Worm (Caenorhabditis elegans): ENCODE results near the gene srt-4.

srt-4 gene

ce11 chrV:2600543-2600942 lies 22.8 kb downstream of the srt-4 start (continued):
- TF ChIP-seq dmd-9 (GFP tag; IDR thresholded peaks at IDR 0.05) (peak; percentile 69), dpl-1 (GFP tag; optimal IDR thresholded peaks at IDR 0.05) (peak; percentile 94), daf-8 (GFP tag; IDR thresholded peaks at IDR 0.05) (no peak), nhr-111 (GFP tag; optimal IDR thresholded peaks at IDR 0.05) (no peak), aha-1 (tag) (peak; percentile 55), ZK546.5 (tag; optimal IDR thresholded peaks at IDR 0.05) (no peak), tag-97 (GFP tag; IDR thresholded peaks at IDR 0.05) (0 out of 2 replicates have a peak, but pooled peaks have one; percentile 59), dmd-6 (GFP tag; IDR thresholded peaks at IDR 0.05) (peak; percentile 92), rbr-2 (tag; optimal IDR thresholded peaks at IDR 0.05) (peak; percentile 90), mxl-3 (GFP tag; optimal IDR thresholded peaks at IDR 0.05) (peak; percentile 8), ceh-32 (tag; optimal IDR thresholded peaks at IDR 0.05; ENCODE audit: poor library complexity) (no peak), Y105C5A.15 (GFP tag; IDR thresholded peaks at IDR 0.05) (no peak), ces-1 (GFP tag; optimal IDR thresholded peaks at IDR 0.05) (no peak), zfp-2 (tag; optimal IDR thresholded peaks at IDR 0.05) (peak; percentile 62), fos-1 (tag; optimal IDR thresholded peaks at IDR 0.05) (no peak), skn-1 (tag; optimal IDR thresholded peaks at IDR 0.05) (no peak), egl-27 (tag; optimal IDR thresholded peaks at IDR 0.05) (no peak), nhr-6 (tag; optimal IDR thresholded peaks at IDR 0.05) (peak; percentile 27), pha-4 (GFP tag; IDR thresholded peaks at IDR 0.05) (peak; percentile 93), pha-4 (tag; optimal IDR thresholded peaks at IDR 0.05) (peak; percentile 16), saeg-2 (GFP tag; IDR thresholded peaks at IDR 0.05) (peak; percentile 79), zfp-3 (GFP tag; conservative IDR thresholded peaks at IDR 0.05) (peak; percentile 89), unc-62 (GFP tag; optimal IDR thresholded peaks at IDR 0.05 in 1 of 2) (peak in 1 of 2 experiments; percentile 98), unc-62 (tag; optimal IDR thresholded peaks at IDR 0.05) (no peak), zip-11 (GFP tag; IDR thresholded peaks at IDR 0.05) (no peak), ZK337.2 (GFP tag; IDR thresholded peaks at IDR 0.05) (peak; percentile 72), F44E2.7 (GFP tag; IDR thresholded peaks at IDR 0.05) (no peak), Y5F2A.4 (GFP tag; optimal IDR thresholded peaks at IDR 0.05) (no peak), nhr-41 (GFP tag; IDR thresholded peaks at IDR 0.05) (no peak), nhr-10 (tag; optimal IDR thresholded peaks at IDR 0.05) (no peak), pqm-1 (tag; optimal IDR thresholded peaks at IDR 0.05) (no peak), egl-43 (GFP tag; IDR thresholded peaks at IDR 0.05) (peak; percentile 86)

ce11 chrV:2601817-2602216 lies 24.1 kb downstream of the srt-4 start:
- TF ChIP-seq lin-38 (GFP tag; IDR thresholded peaks at IDR 0.05) (peak; percentile 35; the same call in 1 of the 2 replicates), nhr-6 (tag; optimal IDR thresholded peaks at IDR 0.05) (no peak), ztf-7 (tag; optimal IDR thresholded peaks at IDR 0.05) (no peak), set-16 (GFP tag; IDR thresholded peaks at IDR 0.05) (no peak), Y75B8A.6 (GFP tag; IDR thresholded peaks at IDR 0.05) (0 out of 2 replicates have a peak, but pooled peaks have one; percentile 46), Y48G9A.11 (GFP tag; IDR thresholded peaks at IDR 0.05) (peak; percentile 61; the same call in 1 of the 2 replicates), hif-1 (tag; optimal IDR thresholded peaks at IDR 0.05) (no peak), F26F4.8 (GFP tag; conservative IDR thresholded peaks at IDR 0.05) (no peak)

DNA sequence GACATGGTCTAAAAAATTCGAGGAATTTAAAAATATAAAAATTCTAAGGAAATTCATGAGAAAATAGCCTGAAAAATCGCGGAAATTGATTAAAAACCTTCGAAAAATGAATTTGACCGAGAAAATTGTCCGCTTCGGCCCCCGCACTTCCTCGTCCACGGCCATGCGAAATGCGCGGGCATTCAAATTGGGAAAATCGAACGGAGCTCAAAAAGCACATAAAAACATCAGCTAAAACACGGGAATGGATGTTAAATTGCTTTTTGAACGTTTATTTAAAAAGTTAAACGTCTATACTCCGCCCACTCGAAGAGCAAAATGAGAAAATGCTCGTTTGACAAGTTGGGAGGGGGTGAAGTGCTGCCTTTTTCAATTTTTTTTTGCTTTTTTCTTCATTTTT lies 25.4 kb downstream of the srt-4 start, which contains the start of gene F53E10.6:
TSS of gene F53E10.6 (minus strand) at position 8 of the 400 bp plus-strand sequence.
- TF ChIP-seq lin-29 (GFP tag; IDR thresholded peaks at IDR 0.05) (no peak), hif-1 (tag; optimal IDR thresholded peaks at IDR 0.05) (peak in 1 of 2 experiments; percentile 77), unc-130 (GFP tag; optimal IDR thresholded peaks at IDR 0.05) (peak; percentile 72), lin-39 (tag; optimal IDR thresholded peaks at IDR 0.05) (no peak), jun-1 (tag; optimal IDR thresholded peaks at IDR 0.05) (no peak), tag-97 (GFP tag; IDR thresholded peaks at IDR 0.05) (no peak), saeg-2 (GFP tag; IDR thresholded peaks at IDR 0.05) (no peak), R02D3.7 (tag; optimal IDR thresholded peaks at IDR 0.05) (no peak), nhr-25 (tag; optimal IDR thresholded peaks at IDR 0.05; ENCODE audit: borderline replicate concordance, insufficient read depth) (no peak), spr-3 (GFP tag; optimal IDR thresholded peaks at IDR 0.05) (no peak), hlh-30 (tag; optimal IDR thresholded peaks at IDR 0.05; ENCODE audit: insufficient read depth) (no peak), mxl-2 (GFP tag; conservative IDR thresholded peaks at IDR 0.05) (no peak), nhr-28 (tag; optimal IDR thresholded peaks at IDR 0.05) (no peak), egl-27 (tag; optimal IDR thresholded peaks at IDR 0.05) (no peak), nhr-76 (tag; optimal IDR thresholded peaks at IDR 0.05) (no peak), zag-1 (tag; optimal IDR thresholded peaks at IDR 0.05) (no peak), dpl-1 (GFP tag; optimal IDR thresholded peaks at IDR 0.05) (peak; percentile 84)
